Worm (Caenorhabditis elegans) whole organism, early embryonic: ENCODE data around the gene gfi-1.

Source experiments
- F13C5.2 ChIP-seq: sonication (generic microtip); optimal IDR thresholded peaks from 2 replicates; lab custom pipeline; 2017; ENCODE audit warnings: mild to moderate bottlenecking, missing genetic modification characterization, inconsistent platforms, missing compliant biosample characterization
- aly-1 ChIP-seq: sonication (generic microtip); optimal IDR thresholded peaks from 2 replicates; lab custom pipeline; 2016; ENCODE audit warnings: missing genetic modification characterization, missing compliant biosample characterization
- ceh-36 ChIP-seq: sonication (generic microtip); optimal IDR thresholded peaks from 2 replicates; lab custom pipeline; 2016; ENCODE audit warnings: missing genetic modification characterization, inconsistent platforms, missing compliant biosample characterization
- hmg-4 ChIP-seq: fragments of 200-800 bp; sonication (Bioruptor generic); optimal IDR thresholded peaks from 2 replicates; lab custom pipeline; 2018; ENCODE audit warnings: mild to moderate bottlenecking, missing genetic modification characterization, missing compliant biosample characterization
- scrt-1 ChIP-seq: fragments of 200-800 bp; sonication (Bioruptor generic); IDR thresholded peaks from 2 replicates; pipeline ENCODE4 v1.3.6; 2022; ENCODE audit warnings: missing genetic modification characterization, missing compliant biosample characterization

Gene gfi-1

DNA sequence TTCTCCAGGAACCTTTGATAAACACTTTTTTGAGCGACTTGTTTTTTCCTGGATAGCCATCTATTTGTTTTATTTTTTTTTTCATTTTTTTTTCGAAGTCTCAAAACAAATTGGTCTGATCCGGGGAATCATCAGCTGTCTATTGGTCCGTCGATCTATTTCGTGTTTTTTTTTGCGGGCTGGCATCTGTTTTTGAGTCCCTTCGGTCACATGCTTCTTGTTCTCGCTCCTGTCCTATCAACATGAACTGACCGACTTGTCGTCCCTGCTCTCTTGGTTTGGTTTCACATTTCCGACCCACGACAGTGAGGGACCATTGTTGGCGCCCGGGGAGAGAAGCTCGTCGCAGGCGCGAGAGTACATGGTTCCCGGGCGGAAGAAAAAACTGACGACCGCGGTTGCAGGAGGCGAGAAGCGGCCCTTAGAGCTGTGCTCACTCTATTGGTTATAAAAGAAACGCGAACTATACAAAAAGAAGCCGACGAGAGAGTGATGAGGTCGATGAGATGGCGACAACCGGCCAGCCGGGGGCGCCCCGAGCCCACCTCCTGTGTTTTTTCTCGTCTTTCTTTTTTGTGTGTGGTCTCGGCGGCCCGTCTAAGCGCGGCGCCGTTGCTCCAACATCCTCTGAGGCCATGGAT is 55.1 kb downstream of the gfi-1 start:
- no peak for TF ChIP-seq F13C5.2 (tag; lab: Kevin White, UChicago)
- TF ChIP-seq scrt-1: no peak
- no peak for TF ChIP-seq ceh-36
- TF ChIP-seq hmg-4 (GFP tag; lab: Kevin White, UChicago): no peak
- peak; percentile 20 for TF ChIP-seq aly-1 (tag; lab: Kevin White, UChicago)
